Fruit fly (Drosophila melanogaster) whole organism, adult: Measurements from ENCODE around the gene CG15023.

Source experiments
- CG11617 ChIP-seq: fragments of 200-800 bp; sonication (Bioruptor generic); optimal IDR thresholded peaks from 2 replicates; lab custom pipeline; 2017; ENCODE audit warnings: mild to moderate bottlenecking, missing biosample characterization, missing genetic modification reagents, missing genetic modification characterization
- CG12768 ChIP-seq: fragments of 200-800 bp; sonication (Bioruptor generic); optimal IDR thresholded peaks from 2 replicates; lab custom pipeline; 2017; ENCODE audit warnings: missing biosample characterization, missing genetic modification characterization, mild to moderate bottlenecking, moderate library complexity, missing genetic modification reagents
- CG14711 ChIP-seq: fragments of 200-800 bp; sonication (Bioruptor generic); optimal IDR thresholded peaks from 2 replicates; lab custom pipeline; 2018; ENCODE audit warnings: missing biosample characterization, mild to moderate bottlenecking, missing genetic modification characterization, moderate library complexity
- CG1620 ChIP-seq: fragments of 200-800 bp; sonication (Bioruptor generic); optimal IDR thresholded peaks from 2 replicates; lab custom pipeline; 2016; ENCODE audit warnings: missing biosample characterization, missing genetic modification characterization
- CG33017 ChIP-seq: fragments of 200-800 bp; sonication (Bioruptor generic); optimal IDR thresholded peaks from 2 replicates; lab custom pipeline; 2018; ENCODE audit warnings: missing biosample characterization, mild to moderate bottlenecking, missing genetic modification characterization, moderate library complexity
- CG5204 ChIP-seq: fragments of 200-800 bp; sonication (Bioruptor generic); optimal IDR thresholded peaks from 2 replicates; lab custom pipeline; 2016; ENCODE audit warnings: missing biosample characterization, missing genetic modification characterization
- CG7045 ChIP-seq: fragments of 200-800 bp; sonication (Bioruptor generic); optimal IDR thresholded peaks from 2 replicates; lab custom pipeline; 2017; ENCODE audit warnings: missing biosample characterization, mild to moderate bottlenecking, missing genetic modification characterization
- CG7101 ChIP-seq: fragments of 200-800 bp; sonication (Bioruptor generic); optimal IDR thresholded peaks from 2 replicates; lab custom pipeline; 2018; ENCODE audit warnings: missing biosample characterization, mild to moderate bottlenecking, missing genetic modification characterization, moderate library complexity
- Clk ChIP-seq: fragments of 200-800 bp; sonication (Bioruptor generic); optimal IDR thresholded peaks from 2 replicates; lab custom pipeline; 2017; ENCODE audit warnings: missing biosample characterization, missing genetic modification characterization
- Crg-1 ChIP-seq: fragments of 200-800 bp; sonication (Bioruptor generic); optimal IDR thresholded peaks from 2 replicates; lab custom pipeline; 2016; ENCODE audit warnings: missing biosample characterization, missing genetic modification characterization
- Hr96 ChIP-seq: fragments of 200-800 bp; sonication (Bioruptor generic); optimal IDR thresholded peaks from 2 replicates; lab custom pipeline; 2016; ENCODE audit warnings: missing biosample characterization, missing genetic modification characterization
- Mnt ChIP-seq: fragments of 200-800 bp; sonication (Bioruptor generic); optimal IDR thresholded peaks from 2 replicates; lab custom pipeline; 2016; ENCODE audit warnings: missing biosample characterization, mild to moderate bottlenecking, missing genetic modification characterization
- bab1 ChIP-seq: fragments of 200-800 bp; sonication (Bioruptor generic); optimal IDR thresholded peaks from 3 replicates; lab custom pipeline; 2019; ENCODE audit warnings: missing biosample characterization, mild to moderate bottlenecking, missing genetic modification characterization, moderate library complexity
- cic ChIP-seq: fragments of 200-800 bp; sonication (Bioruptor generic); optimal IDR thresholded peaks from 2 replicates; lab custom pipeline; 2017; ENCODE audit warnings: missing biosample characterization, mild to moderate bottlenecking, missing genetic modification characterization, moderate library complexity
- cnc ChIP-seq, 2 experiments: fragments of >200 bp; optimal IDR thresholded peaks; 2 replicates each; lab custom pipeline; 2017
- kay ChIP-seq: fragments of 200-800 bp; sonication (Bioruptor generic); peaks from one replicate; lab custom pipeline; 2016; ENCODE audit warnings: missing biosample characterization, missing genetic modification characterization, borderline replicate concordance
- ovo ChIP-seq: fragments of 200-800 bp; sonication (Bioruptor generic); optimal IDR thresholded peaks from 2 replicates; lab custom pipeline; 2016; ENCODE audit warnings: missing biosample characterization, missing genetic modification characterization
- pad ChIP-seq: fragments of 200-800 bp; sonication (Bioruptor generic); optimal IDR thresholded peaks from 3 replicates; lab custom pipeline; 2017; ENCODE audit warnings: missing biosample characterization, missing genetic modification characterization, mild to moderate bottlenecking, moderate library complexity, missing genetic modification reagents
- tj ChIP-seq: fragments of 200-800 bp; sonication (Bioruptor generic); optimal IDR thresholded peaks from 3 replicates; lab custom pipeline; 2017; ENCODE audit warnings: missing biosample characterization, mild to moderate bottlenecking, missing genetic modification characterization, moderate library complexity
- toe ChIP-seq: fragments of 200-800 bp; sonication (Bioruptor generic); optimal IDR thresholded peaks from 2 replicates; lab custom pipeline; 2016; ENCODE audit warnings: missing biosample characterization, missing genetic modification characterization

Gene CG15023

DNA sequence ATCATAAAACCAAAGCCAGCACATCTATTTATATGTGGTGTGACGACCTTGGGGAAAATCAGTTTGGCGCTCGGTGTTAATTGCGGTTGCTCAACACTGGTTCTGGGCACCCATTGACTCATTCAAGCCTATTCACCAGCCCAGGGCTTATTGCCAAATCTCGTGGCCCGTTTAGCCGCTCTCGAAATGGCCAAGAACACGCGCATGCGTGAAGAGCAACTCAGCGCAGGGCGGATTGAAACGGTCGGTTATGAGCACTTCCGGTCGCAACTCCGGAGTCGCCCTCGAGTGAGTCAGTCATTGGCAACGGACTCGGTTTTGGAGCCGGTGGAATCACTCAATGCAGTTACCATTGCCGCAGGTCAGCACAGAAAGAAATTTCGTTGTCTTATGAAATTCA lies 28.2 kb upstream of the CG15023 start:
- TF ChIP-seq CG7045 (no peak), bab1 (no peak), Clk (GFP tag; lab: Kevin White, UChicago) (no peak), tj (GFP tag; lab: Kevin White, UChicago) (no peak), kay (GFP tag; lab: Kevin White, UChicago) (no peak), pad (GFP tag; lab: Kevin White, UChicago) (no peak), CG33017 (tag; lab: Kevin White, UChicago) (no peak)

DNA sequence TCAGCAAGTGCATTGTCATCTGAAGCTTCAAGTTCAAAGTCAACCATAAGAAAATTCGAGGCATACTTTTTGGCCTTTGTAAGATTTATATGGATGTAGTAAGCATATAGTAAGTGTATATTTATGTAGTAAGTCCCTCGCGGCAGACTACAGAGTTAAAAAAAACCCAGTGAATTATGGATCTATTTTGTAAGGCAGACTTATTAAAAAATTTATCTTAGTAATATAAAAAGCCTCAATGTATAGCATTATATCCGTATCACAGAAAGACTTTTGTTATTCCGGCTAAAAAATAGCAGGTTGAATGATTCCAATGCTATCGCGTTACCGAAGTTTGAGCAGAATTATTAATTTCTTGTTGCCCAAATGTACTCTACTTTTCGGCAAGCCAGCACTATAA lies 23.3 kb upstream of the CG15023 start:
- TF ChIP-seq CG33017 (tag; lab: Kevin White, UChicago) (no peak), CG1620 (GFP tag; lab: Kevin White, UChicago) (no peak), CG14711 (no peak), CG7101 (no peak), Clk (GFP tag; lab: Kevin White, UChicago) (no peak), CG5204 (GFP tag; lab: Kevin White, UChicago) (no peak), Hr96 (no peak), kay (GFP tag; lab: Kevin White, UChicago) (no peak), CG12768 (GFP tag; lab: Kevin White, UChicago) (no peak), tj (GFP tag; lab: Kevin White, UChicago) (no peak), cic (no peak)

dm6 chr3L:4482509-4482908 lies 21.2 kb upstream of the CG15023 start, which contains the start of gene CG11350:
TSS of gene CG11350 (plus strand) at chr3L:4482809.
- TF ChIP-seq Crg-1 (GFP tag; lab: Kevin White, UChicago) (no peak), CG14711 (no peak), tj (GFP tag; lab: Kevin White, UChicago) (no peak), CG12768 (GFP tag; lab: Kevin White, UChicago) (no peak), ovo (no peak), CG11617 (no peak), Mnt (no peak), CG7101 (no peak), CG1620 (GFP tag; lab: Kevin White, UChicago) (no peak), CG33017 (tag; lab: Kevin White, UChicago) (no peak), Hr96 (no peak), Clk (GFP tag; lab: Kevin White, UChicago) (no peak), toe (GFP tag; lab: Kevin White, UChicago) (no peak), bab1 (no peak), cic (no peak), pad (GFP tag; lab: Kevin White, UChicago) (no peak), kay (GFP tag; lab: Kevin White, UChicago) (no peak), CG5204 (GFP tag; lab: Kevin White, UChicago) (no peak), CG7045 (no peak), cnc (optimal IDR thresholded peaks at IDR 0.05; lab: Kevin White, UChicago) (no peak)

dm6 chr3L:4480764-4481163 lies 19.5 kb upstream of the CG15023 start:
- TF ChIP-seq pad (GFP tag; lab: Kevin White, UChicago) (no peak), Mnt (no peak), cic (no peak), Clk (GFP tag; lab: Kevin White, UChicago) (no peak), CG7101 (no peak), CG7045 (no peak), CG11617 (no peak), CG1620 (GFP tag; lab: Kevin White, UChicago) (no peak), bab1 (no peak), CG14711 (no peak), CG5204 (GFP tag; lab: Kevin White, UChicago) (no peak), toe (GFP tag; lab: Kevin White, UChicago) (no peak), Crg-1 (GFP tag; lab: Kevin White, UChicago) (no peak), kay (GFP tag; lab: Kevin White, UChicago) (no peak), cnc (optimal IDR thresholded peaks at IDR 0.05; lab: Kevin White, UChicago) (no peak), CG33017 (tag; lab: Kevin White, UChicago) (no peak), Hr96 (no peak), tj (GFP tag; lab: Kevin White, UChicago) (no peak), ovo (no peak)

- TF ChIP-seq Clk (GFP tag; lab: Kevin White, UChicago) = no peak
- no peak for TF ChIP-seq toe (GFP tag; lab: Kevin White, UChicago)
- TF ChIP-seq kay (GFP tag; lab: Kevin White, UChicago) = no peak
- no peak for TF ChIP-seq cnc (optimal IDR thresholded peaks at IDR 0.05; lab: Kevin White, UChicago)
- TF ChIP-seq CG5204 (GFP tag; lab: Kevin White, UChicago) = no peak
- TF ChIP-seq CG11617 = no peak
- TF ChIP-seq tj (GFP tag; lab: Kevin White, UChicago) = no peak
- TF ChIP-seq bab1 = no peak
Measured at dm6 chr3L:4479938-4480337, 18.6 kb upstream of the CG15023 start, which contains the start of gene CG7465. TSS of gene CG7465 (plus strand) at chr3L:4480283.

DNA sequence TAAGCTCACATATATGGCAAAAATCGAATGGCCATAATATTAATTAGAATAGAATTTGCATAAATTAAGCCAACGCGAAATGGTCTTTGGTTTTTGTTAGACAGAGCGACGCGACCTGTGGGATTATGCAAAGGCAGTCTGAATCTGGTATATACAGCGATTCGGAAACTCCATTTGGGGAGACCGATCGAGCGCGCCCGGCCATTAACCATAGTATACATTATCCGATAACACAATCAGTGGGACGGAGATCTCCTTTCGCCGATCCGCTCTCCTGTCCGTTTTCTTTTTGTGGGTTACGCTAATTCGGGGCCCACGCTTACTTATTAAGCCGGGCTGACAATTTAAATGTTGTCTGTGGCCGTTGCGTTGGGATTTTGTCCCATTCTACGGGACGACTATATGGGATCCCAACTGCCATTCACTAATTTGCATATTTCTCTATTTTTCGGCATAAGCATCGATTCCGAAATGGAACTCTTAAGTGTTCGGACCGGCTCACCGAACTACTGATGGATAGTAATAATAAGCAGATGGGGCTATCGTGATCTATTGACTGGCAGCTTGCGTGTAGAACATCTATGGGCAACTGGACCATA lies 16.5 kb upstream of the CG15023 start:
- TF ChIP-seq bab1 (no peak), kay (GFP tag; lab: Kevin White, UChicago) (no peak), cnc (optimal IDR thresholded peaks at IDR 0.05; lab: Kevin White, UChicago) (no peak), CG11617 (no peak), CG5204 (GFP tag; lab: Kevin White, UChicago) (no peak), CG1620 (GFP tag; lab: Kevin White, UChicago) (no peak), tj (GFP tag; lab: Kevin White, UChicago) (no peak), Hr96 (no peak), cic (no peak), ovo (no peak), CG7045 (no peak), pad (GFP tag; lab: Kevin White, UChicago) (no peak), CG7101 (no peak), Mnt (no peak), Clk (GFP tag; lab: Kevin White, UChicago) (no peak), toe (GFP tag; lab: Kevin White, UChicago) (no peak), Crg-1 (GFP tag; lab: Kevin White, UChicago) (no peak)
